Fruit fly (Drosophila melanogaster) whole organism, embryonic: ENCODE results near the gene Blm.

Source experiments
- CG11696 ChIP-seq: fragments of 200-800 bp; sonication (Bioruptor generic); IDR thresholded peaks from 2 replicates; pipeline ENCODE4 v1.3.6; 2022; ENCODE audit warnings: missing biosample characterization, missing genetic modification characterization
- CG14050 ChIP-seq: fragments of 200-800 bp; sonication (Bioruptor generic); IDR thresholded peaks from 3 replicates; pipeline ENCODE4 v1.3.6; 2022; ENCODE audit warnings: missing biosample characterization, missing genetic modification characterization
- CG16779 ChIP-seq: fragments of 200-800 bp; sonication (Bioruptor generic); IDR thresholded peaks from 2 replicates; pipeline ENCODE4 v1.3.6; 2022; ENCODE audit warnings: missing biosample characterization, missing genetic modification characterization
- CG1832 ChIP-seq: fragments of 200-800 bp; sonication (Bioruptor generic); optimal IDR thresholded peaks from 2 replicates; lab custom pipeline; 2017; ENCODE audit warnings: missing biosample characterization, mild to moderate bottlenecking, missing genetic modification characterization, inconsistent platforms
- CG2120 ChIP-seq: fragments of 200-800 bp; sonication (Bioruptor generic); optimal IDR thresholded peaks from 3 replicates; lab custom pipeline; 2016; ENCODE audit warnings: missing biosample characterization, missing genetic modification characterization
- CG2202 ChIP-seq: fragments of 200-800 bp; sonication (Bioruptor generic); optimal IDR thresholded peaks from 2 replicates; lab custom pipeline; 2018; ENCODE audit warnings: missing biosample characterization, mild to moderate bottlenecking, missing genetic modification characterization
- CG34224 ChIP-seq: fragments of 200-800 bp; sonication (Bioruptor generic); IDR thresholded peaks from 3 replicates; pipeline ENCODE4 v1.3.6; 2022; ENCODE audit warnings: missing biosample characterization, missing genetic modification characterization; ENCODE audit not compliant: partially characterized antibody
- CG34422 ChIP-seq: fragments of 200-800 bp; sonication (Bioruptor generic); IDR thresholded peaks from 3 replicates; pipeline ENCODE4 v1.3.6; 2022; ENCODE audit warnings: missing biosample characterization, missing genetic modification characterization
- CG7556 ChIP-seq: fragments of 200-800 bp; sonication (Bioruptor generic); optimal IDR thresholded peaks from 2 replicates; lab custom pipeline; 2017; ENCODE audit warnings: missing biosample characterization, mild to moderate bottlenecking, missing genetic modification characterization
- CG8290 ChIP-seq, 3 experiments: fragments of 200-800 bp; sonication (Bioruptor generic); optimal IDR thresholded peaks; 2 replicates each; lab custom pipeline; 2016 to 2019; ENCODE audit warnings: missing biosample characterization in 3 of 3, missing genetic modification characterization in 3 of 3, mild to moderate bottlenecking in 2 of 3, moderate library complexity in 1 of 3
- Dbx ChIP-seq: fragments of 200-800 bp; sonication (Bioruptor generic); IDR thresholded peaks from 3 replicates; pipeline ENCODE4 v1.3.6; 2022; ENCODE audit warnings: missing biosample characterization, missing genetic modification characterization
- Dll ChIP-seq: fragments of 200-800 bp; sonication (Bioruptor generic); IDR thresholded peaks from 4 replicates; pipeline ENCODE4 v1.3.6; 2022; ENCODE audit warnings: missing biosample characterization, missing genetic modification characterization; ENCODE audit not compliant: partially characterized antibody
- Dp ChIP-seq: fragments of 200-800 bp; sonication (Bioruptor generic); optimal IDR thresholded peaks from 2 replicates; lab custom pipeline; 2018; ENCODE audit warnings: missing biosample characterization, mild to moderate bottlenecking, missing genetic modification characterization, moderate library complexity
- Ets65A ChIP-seq: fragments of 200-800 bp; sonication (Bioruptor generic); peaks from one replicate; lab custom pipeline; 2016; ENCODE audit warnings: missing biosample characterization, missing genetic modification characterization
- Fer2 ChIP-seq: fragments of 200-800 bp; sonication (Bioruptor generic); optimal IDR thresholded peaks from 2 replicates; lab custom pipeline; 2018; ENCODE audit warnings: missing biosample characterization, mild to moderate bottlenecking, missing genetic modification characterization, moderate library complexity
- Lim3 ChIP-seq: fragments of 200-800 bp; sonication (Bioruptor generic); IDR thresholded peaks from 2 replicates; pipeline ENCODE4 v1.3.6; 2022; ENCODE audit warnings: missing biosample characterization, missing genetic modification characterization
- Med ChIP-seq: fragments of 200-800 bp; sonication (Bioruptor generic); peaks from one replicate; lab custom pipeline; 2016; ENCODE audit warnings: missing biosample characterization, missing genetic modification characterization, mild to moderate bottlenecking, inconsistent platforms, moderate library complexity
- Opbp ChIP-seq: fragments of 200-800 bp; sonication (Bioruptor generic); IDR thresholded peaks from 3 replicates; pipeline ENCODE4 v1.3.6; 2022; ENCODE audit warnings: missing biosample characterization, missing genetic modification characterization; ENCODE audit not compliant: partially characterized antibody
- Optix ChIP-seq: fragments of 200-800 bp; sonication (Bioruptor generic); IDR thresholded peaks from 3 replicates; pipeline ENCODE4 v1.3.6; 2022; ENCODE audit warnings: missing biosample characterization, missing genetic modification characterization
- Sry-δ ChIP-seq: fragments of 200-800 bp; sonication (Bioruptor generic); optimal IDR thresholded peaks from 2 replicates; lab custom pipeline; 2016; ENCODE audit warnings: missing biosample characterization, missing genetic modification characterization
- Tbp ChIP-seq: fragments of >200 bp; optimal IDR thresholded peaks from 2 replicates; lab custom pipeline; 2018; ENCODE audit warnings: missing biosample characterization, missing genetic modification characterization
- Xbp1 ChIP-seq: fragments of 200-800 bp; sonication (Bioruptor generic); optimal IDR thresholded peaks from 3 replicates; lab custom pipeline; 2016; ENCODE audit warnings: missing biosample characterization, mild to moderate bottlenecking, missing genetic modification characterization
- ap ChIP-seq: fragments of 200-800 bp; sonication (Bioruptor generic); IDR thresholded peaks from 2 replicates; pipeline ENCODE4 v1.3.6; 2022; ENCODE audit warnings: missing biosample characterization, missing genetic modification characterization
- ato ChIP-seq: fragments of 200-800 bp; sonication (Bioruptor generic); IDR thresholded peaks from 2 replicates; pipeline ENCODE4 v1.3.6; 2022; ENCODE audit warnings: missing biosample characterization, missing genetic modification characterization; ENCODE audit not compliant: partially characterized antibody
- bsh ChIP-seq, 2 experiments: fragments of 200-800 bp; sonication (Bioruptor generic); optimal IDR thresholded peaks; 2 replicates each; lab custom pipeline; 2017 to 2018; ENCODE audit warnings: mild to moderate bottlenecking in 2 of 2, missing biosample characterization in 2 of 2, missing genetic modification characterization in 2 of 2, moderate library complexity in 1 of 2
- chif ChIP-seq, 2 experiments: fragments of 200-800 bp; sonication (Bioruptor generic); optimal IDR thresholded peaks; 3 replicates each; lab custom pipeline; 2016; ENCODE audit warnings: missing biosample characterization in 2 of 2, missing genetic modification characterization in 2 of 2
- chm ChIP-seq: fragments of 200-800 bp; sonication (Bioruptor generic); IDR thresholded peaks from 2 replicates; pipeline ENCODE4 v1.3.6; 2022; ENCODE audit warnings: missing biosample characterization, missing genetic modification characterization
- ci ChIP-seq: fragments of 200-800 bp; sonication (Bioruptor generic); IDR thresholded peaks from 3 replicates; pipeline ENCODE4 v1.3.6; 2022; ENCODE audit warnings: missing biosample characterization, missing genetic modification characterization
- croc ChIP-seq: fragments of 200-800 bp; sonication (Bioruptor generic); conservative IDR thresholded peaks from 3 replicates; pipeline ENCODE4 v1.3.6; 2022; ENCODE audit warnings: missing biosample characterization, missing genetic modification characterization
- cwo ChIP-seq: fragments of 200-800 bp; sonication (Bioruptor generic); optimal IDR thresholded peaks from 3 replicates; lab custom pipeline; 2017; ENCODE audit warnings: missing biosample characterization, missing genetic modification characterization, mild to moderate bottlenecking, moderate library complexity, missing genetic modification reagents
- danr ChIP-seq: fragments of 200-800 bp; sonication (Bioruptor generic); IDR thresholded peaks from 2 replicates; pipeline ENCODE4 v1.3.6; 2022; ENCODE audit warnings: missing biosample characterization, missing genetic modification characterization
- dati ChIP-seq: fragments of 200-800 bp; sonication (Bioruptor generic); IDR thresholded peaks from 2 replicates; pipeline ENCODE4 v1.3.6; 2022; ENCODE audit warnings: missing biosample characterization, missing genetic modification characterization
- fd64A ChIP-seq: fragments of 200-800 bp; sonication (Bioruptor generic); optimal IDR thresholded peaks from 3 replicates; lab custom pipeline; 2018; ENCODE audit warnings: missing biosample characterization, mild to moderate bottlenecking, missing genetic modification characterization
- ftz-f1 ChIP-seq: fragments of 200-800 bp; sonication (Bioruptor generic); optimal IDR thresholded peaks from 2 replicates; lab custom pipeline; 2016; ENCODE audit warnings: missing biosample characterization, missing genetic modification characterization
- gt ChIP-seq: fragments of 200-800 bp; sonication (Bioruptor generic); IDR thresholded peaks from 2 replicates; pipeline ENCODE4 v1.3.6; 2022; ENCODE audit warnings: missing biosample characterization, missing genetic modification characterization
- onecut ChIP-seq: fragments of 200-800 bp; sonication (Bioruptor generic); IDR thresholded peaks from 2 replicates; pipeline ENCODE4 v1.3.6; 2022; ENCODE audit warnings: missing biosample characterization, missing genetic modification characterization
- pfk ChIP-seq: fragments of 200-800 bp; sonication (Bioruptor generic); optimal IDR thresholded peaks from 2 replicates; lab custom pipeline; 2018; ENCODE audit warnings: missing biosample characterization, mild to moderate bottlenecking, missing genetic modification characterization, moderate library complexity
- phol ChIP-seq: fragments of 200-800 bp; sonication (Bioruptor generic); optimal IDR thresholded peaks from 3 replicates; lab custom pipeline; 2018; ENCODE audit warnings: missing biosample characterization, mild to moderate bottlenecking, missing genetic modification characterization, moderate library complexity
- pros ChIP-seq: fragments of 200-800 bp; sonication (Bioruptor generic); optimal IDR thresholded peaks from 3 replicates; lab custom pipeline; 2019; ENCODE audit warnings: missing biosample characterization, mild to moderate bottlenecking, missing genetic modification characterization, moderate library complexity
- schlank ChIP-seq: fragments of 200-800 bp; sonication (Bioruptor generic); optimal IDR thresholded peaks from 2 replicates; lab custom pipeline; 2018; ENCODE audit warnings: missing biosample characterization, mild to moderate bottlenecking, missing genetic modification characterization
- scrt ChIP-seq: fragments of 200-800 bp; sonication (Bioruptor generic); optimal IDR thresholded peaks from 2 replicates; lab custom pipeline; 2018; ENCODE audit warnings: missing biosample characterization, mild to moderate bottlenecking, missing genetic modification characterization, moderate library complexity
- shn ChIP-seq: fragments of 200-800 bp; sonication (Bioruptor generic); optimal IDR thresholded peaks from 3 replicates; lab custom pipeline; 2016; ENCODE audit warnings: missing biosample characterization, missing genetic modification characterization
- sima ChIP-seq: fragments of 200-800 bp; sonication (Bioruptor generic); optimal IDR thresholded peaks from 2 replicates; lab custom pipeline; 2016; ENCODE audit warnings: missing biosample characterization, missing genetic modification characterization
- sisA ChIP-seq: fragments of 200-800 bp; sonication (Bioruptor generic); IDR thresholded peaks from 2 replicates; pipeline ENCODE4 v1.3.6; 2022; ENCODE audit warnings: missing biosample characterization, missing genetic modification characterization
- trem ChIP-seq: fragments of 200-800 bp; optimal IDR thresholded peaks from 3 replicates; lab custom pipeline; 2019; ENCODE audit warnings: missing biosample characterization, mild to moderate bottlenecking, missing genetic modification characterization, moderate library complexity
- tup ChIP-seq: fragments of 200-800 bp; sonication (Bioruptor generic); optimal IDR thresholded peaks from 2 replicates; lab custom pipeline; 2016; ENCODE audit warnings: missing biosample characterization, mild to moderate bottlenecking, missing genetic modification characterization, moderate library complexity
- vnd ChIP-seq: fragments of 200-800 bp; sonication (Bioruptor generic); IDR thresholded peaks from 3 replicates; pipeline ENCODE4 v1.3.6; 2022; ENCODE audit warnings: missing biosample characterization, missing genetic modification characterization; ENCODE audit not compliant: partially characterized antibody

The Blm gene

dm6 chr3R:11773325-11773998 is 31.9 kb upstream of the Blm start (continued):
- TF ChIP-seq pros (GFP tag; lab: Kevin White, UChicago) = peak; percentile 89
- peak; percentile 46; the same call in 1 of the 3 replicates for TF ChIP-seq Opbp (GFP tag; lab: Robert Waterston, UW)
- TF ChIP-seq schlank = no peak
- no peak for TF ChIP-seq sima (GFP tag; lab: Kevin White, UChicago)
- no peak for TF ChIP-seq gt (GFP tag; lab: Robert Waterston, UW)
- no peak for TF ChIP-seq CG2120
- no peak for TF ChIP-seq CG1832 (GFP tag; lab: Kevin White, UChicago)
- TF ChIP-seq croc (GFP tag; lab: Robert Waterston, UW) = no peak
- no peak for TF ChIP-seq tup (GFP tag; lab: Kevin White, UChicago)
- TF ChIP-seq CG16779 (GFP tag; lab: Robert Waterston, UW) = no peak
- TF ChIP-seq Lim3 (GFP tag; lab: Robert Waterston, UW) = no peak
- TF ChIP-seq Xbp1 (GFP tag; lab: Kevin White, UChicago) = no peak
- no peak for TF ChIP-seq Dbx (GFP tag; lab: Robert Waterston, UW)
- TF ChIP-seq sisA (GFP tag; lab: Robert Waterston, UW) = no peak
- no peak for TF ChIP-seq phol (tag; lab: Kevin White, UChicago)
- TF ChIP-seq CG2202 (tag; lab: Kevin White, UChicago) = no peak
- no peak for TF ChIP-seq Optix (GFP tag; lab: Robert Waterston, UW)
- TF ChIP-seq Sry-δ (GFP tag; lab: Kevin White, UChicago) = no peak

dm6 chr3R:11772181-11772827 is 30.7 kb upstream of the Blm start:
- no peak for TF ChIP-seq CG7556 (GFP tag; lab: Kevin White, UChicago)
- 0 out of 3 replicates have a peak, but pooled peaks have one; percentile 12 for TF ChIP-seq CG34224
- peak; percentile 62 for TF ChIP-seq ci (GFP tag; lab: Robert Waterston, UW)
- peak; percentile 66 for TF ChIP-seq Ets65A (GFP tag; lab: Kevin White, UChicago)
- TF ChIP-seq scrt (GFP tag; lab: Kevin White, UChicago) = no peak
- no peak for TF ChIP-seq Dll
- TF ChIP-seq CG34422 = peak; percentile 53; the same call in 1 of the 3 replicates
- no peak for TF ChIP-seq dati (GFP tag; lab: Robert Waterston, UW)
- no peak for TF ChIP-seq CG11696 (GFP tag; lab: Robert Waterston, UW)
- TF ChIP-seq Tbp = no peak
- TF ChIP-seq vnd (GFP tag; lab: Robert Waterston, UW) = no peak
- TF ChIP-seq CG8290 (GFP tag; optimal IDR thresholded peaks at IDR 0.05; lab: Kevin White, UChicago) = no peak
- TF ChIP-seq CG8290 (tag; optimal IDR thresholded peaks at IDR 0.05; lab: Kevin White, UChicago) = peak in 1 of 2 experiments; percentile 3
- TF ChIP-seq bsh (GFP tag; optimal IDR thresholded peaks at IDR 0.05; lab: Kevin White, UChicago) = no peak
- 0 out of 2 replicates have a peak, but pooled peaks have one; percentile 50 for TF ChIP-seq chm (GFP tag; lab: Robert Waterston, UW)
- TF ChIP-seq ap (GFP tag; lab: Robert Waterston, UW) = no peak
- TF ChIP-seq pfk (GFP tag; lab: Kevin White, UChicago) = peak; percentile 26
- TF ChIP-seq trem = no peak
- peak; percentile 42 for TF ChIP-seq ftz-f1
- no peak for TF ChIP-seq CG14050 (GFP tag; lab: Robert Waterston, UW)
- peak; percentile 71 for TF ChIP-seq Med (GFP tag; lab: Kevin White, UChicago)
- TF ChIP-seq sima (GFP tag; lab: Kevin White, UChicago) = no peak
- TF ChIP-seq ato = no peak
- TF ChIP-seq fd64A = no peak
- peak; percentile 39 for TF ChIP-seq cwo (GFP tag; lab: Kevin White, UChicago)
- no peak for TF ChIP-seq chif (GFP tag; optimal IDR thresholded peaks at IDR 0.05; lab: Kevin White, UChicago)
- TF ChIP-seq Dp = no peak
- TF ChIP-seq onecut (GFP tag; lab: Robert Waterston, UW) = no peak
- no peak for TF ChIP-seq danr (GFP tag; lab: Robert Waterston, UW)
- no peak for TF ChIP-seq shn (GFP tag; lab: Kevin White, UChicago)
- no peak for TF ChIP-seq Fer2
